Worm (Caenorhabditis elegans): ENCODE results near the gene T06E4.7.

DNA sequence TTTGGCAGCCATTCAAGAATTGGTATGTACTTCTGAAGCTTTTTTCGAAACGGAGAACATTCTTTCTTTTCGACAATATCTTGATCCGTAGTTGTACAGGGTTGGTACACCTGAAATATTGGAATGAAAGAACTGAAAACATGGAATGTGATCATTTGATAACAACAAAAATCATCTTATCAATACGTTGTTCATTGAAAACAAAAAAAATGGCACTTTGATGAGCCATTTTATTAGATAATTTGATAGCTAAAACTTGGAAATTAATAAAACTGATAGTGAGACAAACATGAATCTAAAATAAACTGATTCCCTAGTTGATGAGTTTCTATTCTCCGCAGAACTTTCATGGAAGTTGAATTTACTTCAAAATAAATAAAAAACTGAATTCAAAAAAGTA is 46.3 kb downstream of the T06E4.7 start:
- TF ChIP-seq ceh-100 (GFP tag; IDR thresholded peaks at IDR 0.05): no peak
- no peak for TF ChIP-seq F49E8.2 (tag; optimal IDR thresholded peaks at IDR 0.05; ENCODE audit: insufficient read depth)
- no peak for TF ChIP-seq hlh-12 (tag; optimal IDR thresholded peaks at IDR 0.05)
- no peak for TF ChIP-seq sea-2 (GFP tag; IDR thresholded peaks at IDR 0.05)
- TF ChIP-seq lsl-1 (GFP tag; optimal IDR thresholded peaks at IDR 0.05): no peak
- TF ChIP-seq chd-7 (tag; optimal IDR thresholded peaks at IDR 0.05): no peak
- no peak for TF ChIP-seq efl-1 (GFP tag; optimal IDR thresholded peaks at IDR 0.05)
- no peak for TF ChIP-seq dpl-1 (GFP tag; optimal IDR thresholded peaks at IDR 0.05)
